6 worm cellular contexts compared by ENCODE assay signal in genomic region chrX:2565308-2565773, ce11.
TF ChIP-seq lines count a peak whose summit lies in the region.

F52H2.15 (plus strand) TSS chrX:2565358.

TF ChIP-seq in whole organism, L1 larva, 84 proteins besides CTCF, POLR2A, EP300 and RAD21:
- no peak for TF ChIP-seq F16B12.6 (tag; optimal IDR thresholded peaks at IDR 0.05; lab: Kevin White, UChicago)
- no peak for TF ChIP-seq efl-3 (GFP tag; optimal IDR thresholded peaks at IDR 0.05; lab: Kevin White, UChicago)
- TF ChIP-seq blmp-1 (tag; optimal IDR thresholded peaks at IDR 0.05; lab: Kevin White, UChicago) = peak; percentile 34
- peak; percentile 35 for TF ChIP-seq nhr-85 (tag; lab: Kevin White, UChicago)
- no peak for TF ChIP-seq zag-1 (tag; optimal IDR thresholded peaks at IDR 0.05; lab: Kevin White, UChicago)
- TF ChIP-seq unc-130 (tag; optimal IDR thresholded peaks at IDR 0.05; lab: Kevin White, UChicago) = no peak
- no peak for TF ChIP-seq isw-1 (GFP tag; IDR thresholded peaks at IDR 0.05; lab: Robert Waterston, UW)
- peak; percentile 15 for TF ChIP-seq skn-1 (tag; optimal IDR thresholded peaks at IDR 0.05; lab: Kevin White, UChicago)
- peak in 1 of 2 experiments; percentile 13 for TF ChIP-seq lin-35 (GFP tag; optimal IDR thresholded peaks at IDR 0.05; lab: Kevin White, UChicago)
- TF ChIP-seq lin-14 (GFP tag; optimal IDR thresholded peaks at IDR 0.05; lab: Kevin White, UChicago) = peak; percentile 63
- peak in 1 of 2 experiments; percentile 7 for TF ChIP-seq mdl-1 (tag; optimal IDR thresholded peaks at IDR 0.05; lab: Kevin White, UChicago)
- TF ChIP-seq elt-3 (tag; optimal IDR thresholded peaks at IDR 0.05; lab: Kevin White, UChicago) = peak in 1 of 6 experiments; percentile 45
- peak; percentile 59 for TF ChIP-seq elt-2 (tag; optimal IDR thresholded peaks at IDR 0.05; lab: Kevin White, UChicago)
- TF ChIP-seq snu-23 (GFP tag; optimal IDR thresholded peaks at IDR 0.05; lab: Kevin White, UChicago) = no peak
- no peak for TF ChIP-seq ztf-11 (tag; optimal IDR thresholded peaks at IDR 0.05; lab: Kevin White, UChicago)

TF ChIP-seq in whole organism, L2 larva, 48 proteins besides CTCF, POLR2A, EP300 and RAD21:
- TF ChIP-seq fos-1 (tag; optimal IDR thresholded peaks at IDR 0.05; lab: Kevin White, UChicago) = peak; percentile 77
- no peak for TF ChIP-seq ztf-11 (tag; optimal IDR thresholded peaks at IDR 0.05; lab: Kevin White, UChicago)
TF ChIP-seq in whole organism, L2 larva: peak in this region for 1.

TF ChIP-seq in whole organism, L3 larva, 47 proteins besides CTCF, POLR2A, EP300 and RAD21:
- TF ChIP-seq mml-1 (tag; optimal IDR thresholded peaks at IDR 0.05; lab: Kevin White, UChicago) (no peak), pha-4 (tag; optimal IDR thresholded peaks at IDR 0.05; lab: Kevin White, UChicago) (peak; percentile 37), mdl-1 (tag; optimal IDR thresholded peaks at IDR 0.05; lab: Kevin White, UChicago) (no peak), nhr-67 (tag; optimal IDR thresholded peaks at IDR 0.05; lab: Kevin White, UChicago) (no peak), elt-2 (tag; optimal IDR thresholded peaks at IDR 0.05; lab: Kevin White, UChicago) (peak; percentile 86), pqm-1 (tag; optimal IDR thresholded peaks at IDR 0.05; lab: Kevin White, UChicago) (peak; percentile 57), elt-1 (tag; optimal IDR thresholded peaks at IDR 0.05; lab: Kevin White, UChicago) (no peak)

TF ChIP-seq in whole organism, L4 larva, 104 proteins besides CTCF, POLR2A, EP300 and RAD21 (continues in another document):
- TF ChIP-seq aly-2 (tag; optimal IDR thresholded peaks at IDR 0.05; lab: Kevin White, UChicago) (no peak), ctbp-1 (GFP tag; IDR thresholded peaks at IDR 0.05; lab: Robert Waterston, UW) (no peak), daf-16 (GFP tag; optimal IDR thresholded peaks at IDR 0.05; lab: Kevin White, UChicago) (no peak), daf-16 (tag; optimal IDR thresholded peaks at IDR 0.05; lab: Kevin White, UChicago) (peak; percentile 85), dmd-6 (GFP tag; IDR thresholded peaks at IDR 0.05; lab: Robert Waterston, UW) (peak; percentile 42; the same call in 1 of the 2 replicates), D1046.2 (GFP tag; IDR thresholded peaks at IDR 0.05; lab: Robert Waterston, UW) (no peak), nhr-28 (tag; optimal IDR thresholded peaks at IDR 0.05; lab: Kevin White, UChicago) (peak; percentile 93), hlh-11 (tag; optimal IDR thresholded peaks at IDR 0.05; lab: Kevin White, UChicago) (peak; percentile 49), F37D6.2 (tag; optimal IDR thresholded peaks at IDR 0.05; lab: Kevin White, UChicago) (no peak), ceh-32 (tag; optimal IDR thresholded peaks at IDR 0.05; lab: Kevin White, UChicago; ENCODE audit: poor library complexity) (no peak), pqm-1 (tag; optimal IDR thresholded peaks at IDR 0.05; lab: Kevin White, UChicago) (peak; percentile 66), unc-62 (GFP tag; optimal IDR thresholded peaks at IDR 0.05 in 1 of 2; lab: Kevin White, UChicago) (peak in 1 of 2 experiments; percentile 93), unc-62 (tag; optimal IDR thresholded peaks at IDR 0.05; lab: Kevin White, UChicago) (no peak), ztf-11 (tag; optimal IDR thresholded peaks at IDR 0.05; lab: Kevin White, UChicago) (no peak), daf-19 (GFP tag; conservative IDR thresholded peaks at IDR 0.05; lab: Robert Waterston, UW) (no peak), Y48G9A.11 (GFP tag; IDR thresholded peaks at IDR 0.05; lab: Robert Waterston, UW) (no peak), snpc-4 (tag; optimal IDR thresholded peaks at IDR 0.05; lab: Kevin White, UChicago) (no peak), dve-1 (tag; optimal IDR thresholded peaks at IDR 0.05; lab: Kevin White, UChicago; ENCODE audit: insufficient read depth) (peak; percentile 34), aha-1 (tag; lab: Kevin White, UChicago) (peak; percentile 11), ceh-82 (tag; optimal IDR thresholded peaks at IDR 0.05; lab: Kevin White, UChicago) (no peak), R02D3.7 (tag; optimal IDR thresholded peaks at IDR 0.05; lab: Kevin White, UChicago) (no peak), cey-2 (tag; optimal IDR thresholded peaks at IDR 0.05; lab: Kevin White, UChicago; ENCODE audit: borderline replicate concordance, insufficient read depth) (no peak), skn-1 (tag; optimal IDR thresholded peaks at IDR 0.05; lab: Kevin White, UChicago) (no peak), hmg-1.1 (GFP tag; IDR thresholded peaks at IDR 0.05; lab: Robert Waterston, UW) (no peak)

TF ChIP-seq in whole organism, late embryonic, 69 proteins besides CTCF, POLR2A, EP300 and RAD21:
- peak; percentile 91 for TF ChIP-seq elt-2 (tag; optimal IDR thresholded peaks at IDR 0.05; lab: Kevin White, UChicago)
- TF ChIP-seq sdc-2 (tag; optimal IDR thresholded peaks at IDR 0.05; lab: Kevin White, UChicago) = no peak
- TF ChIP-seq pqm-1 (tag; optimal IDR thresholded peaks at IDR 0.05; lab: Kevin White, UChicago) = no peak

TF ChIP-seq in whole organism, young adult, 124 proteins besides CTCF, POLR2A, EP300 and RAD21:
- no peak for TF ChIP-seq aptf-3 (GFP tag; IDR thresholded peaks at IDR 0.05; lab: Robert Waterston, UW)
- TF ChIP-seq madf-8 (GFP tag; conservative IDR thresholded peaks at IDR 0.05; lab: Robert Waterston, UW) = no peak
- no peak for TF ChIP-seq nfya-2 (GFP tag; IDR thresholded peaks at IDR 0.05; lab: Robert Waterston, UW)
- no peak for TF ChIP-seq chd-7 (tag; optimal IDR thresholded peaks at IDR 0.05; lab: Kevin White, UChicago)
- TF ChIP-seq nhr-80 (tag; optimal IDR thresholded peaks at IDR 0.05; lab: Kevin White, UChicago) = peak; percentile 49
- no peak for TF ChIP-seq tbp1 (GFP tag; optimal IDR thresholded peaks at IDR 0.05; lab: Kevin White, UChicago)
- no peak for TF ChIP-seq xnd-1 (tag; optimal IDR thresholded peaks at IDR 0.05; lab: Kevin White, UChicago)
- no peak for TF ChIP-seq attf-5 (GFP tag; optimal IDR thresholded peaks at IDR 0.05; lab: Kevin White, UChicago)
